Worm (Caenorhabditis elegans): ENCODE data around the gene T04F8.3.

The T04F8.3 gene

ce11 chrX:11627013-11627412 lies 31.4 kb upstream of the T04F8.3 start, which contains the start of gene twk-44:
TSS of gene twk-44 (minus strand) at chrX:11627113.
- TF ChIP-seq T26A8.4 (GFP tag; IDR thresholded peaks at IDR 0.05) (no peak), unc-62 (GFP tag; optimal IDR thresholded peaks at IDR 0.05 in 1 of 2) (peak in 1 of 2 experiments; percentile 9), unc-62 (tag; optimal IDR thresholded peaks at IDR 0.05) (no peak)

- no peak for TF ChIP-seq fos-1 (tag; optimal IDR thresholded peaks at IDR 0.05)
- no peak for TF ChIP-seq nhr-11 (tag; optimal IDR thresholded peaks at IDR 0.05)
- no peak for TF ChIP-seq dve-1 (tag; optimal IDR thresholded peaks at IDR 0.05; ENCODE audit: insufficient read depth)
- TF ChIP-seq F49E8.2 (tag; optimal IDR thresholded peaks at IDR 0.05; ENCODE audit: borderline replicate concordance): no peak
- no peak for TF ChIP-seq ceh-20 (GFP tag; IDR thresholded peaks at IDR 0.05)
- no peak for TF ChIP-seq lin-38 (GFP tag; IDR thresholded peaks at IDR 0.05)
- no peak for TF ChIP-seq arid-1 (GFP tag; conservative IDR thresholded peaks at IDR 0.05)
- no peak for TF ChIP-seq lin-1 (GFP tag; IDR thresholded peaks at IDR 0.05)
- TF ChIP-seq Y75B8A.6 (GFP tag; IDR thresholded peaks at IDR 0.05): no peak
- TF ChIP-seq unc-39 (tag; optimal IDR thresholded peaks at IDR 0.05): no peak
- no peak for TF ChIP-seq Y105C5A.15 (GFP tag; IDR thresholded peaks at IDR 0.05)
Observed at ce11 chrX:11628580-11628979, 29.9 kb upstream of the T04F8.3 start, which contains the start of gene spp-30. TSS of gene spp-30 (minus strand) at chrX:11628680.

DNA sequence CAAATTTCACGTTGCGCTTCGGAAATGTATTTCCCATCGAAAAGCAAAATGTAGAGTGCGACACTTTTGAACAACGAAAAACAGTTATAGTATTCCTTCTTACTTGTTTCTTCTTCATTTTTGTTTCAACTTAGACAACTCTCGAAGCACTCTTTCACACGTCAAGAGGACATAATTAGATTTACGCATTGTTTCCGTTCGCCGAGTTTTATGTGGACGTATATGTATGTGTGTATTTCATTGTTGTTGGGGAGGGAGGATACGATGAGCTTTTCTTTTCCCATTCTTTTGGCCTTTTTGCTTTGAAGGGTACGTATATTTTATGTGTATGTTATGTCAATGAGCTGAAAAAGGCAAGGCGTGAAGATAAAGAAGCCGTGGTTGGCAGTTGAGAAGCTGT lies 27.9 kb upstream of the T04F8.3 start:
- peak; percentile 30 for TF ChIP-seq aha-1 (tag)
- no peak for TF ChIP-seq lim-7 (GFP tag; IDR thresholded peaks at IDR 0.05)
- TF ChIP-seq lir-3 (tag; optimal IDR thresholded peaks at IDR 0.05): no peak
- no peak for TF ChIP-seq lin-39 (tag; optimal IDR thresholded peaks at IDR 0.05)
- no peak for TF ChIP-seq lin-29 (GFP tag; IDR thresholded peaks at IDR 0.05)
- 0 out of 2 replicates have a peak, but pooled peaks have one; percentile 23 for TF ChIP-seq ctbp-1 (GFP tag; IDR thresholded peaks at IDR 0.05)
- TF ChIP-seq hmg-1.1 (GFP tag; IDR thresholded peaks at IDR 0.05): 0 out of 2 replicates have a peak, but pooled peaks have one; percentile 24
- no peak for TF ChIP-seq ZK546.5 (tag; optimal IDR thresholded peaks at IDR 0.05)
- no peak for TF ChIP-seq ceh-32 (tag; optimal IDR thresholded peaks at IDR 0.05; ENCODE audit: poor library complexity)
- no peak for TF ChIP-seq saeg-2 (GFP tag; IDR thresholded peaks at IDR 0.05)
- no peak for TF ChIP-seq Y48G9A.11 (GFP tag; IDR thresholded peaks at IDR 0.05)

ce11 chrX:11632107-11632506 lies 26.3 kb upstream of the T04F8.3 start, which contains the start of gene sto-6:
TSS of gene sto-6 (plus strand) at chrX:11632407.
- no peak for TF ChIP-seq F44E2.7 (GFP tag; IDR thresholded peaks at IDR 0.05)

- TF ChIP-seq ces-1 (GFP tag; optimal IDR thresholded peaks at IDR 0.05) (peak; percentile 62), ama-1 (optimal IDR thresholded peaks at IDR 0.05) (no peak), fkh-10 (GFP tag; optimal IDR thresholded peaks at IDR 0.05) (peak; percentile 14)
Observed at ce11 chrX:11633278-11633677, 25.2 kb upstream of the T04F8.3 start.

DNA sequence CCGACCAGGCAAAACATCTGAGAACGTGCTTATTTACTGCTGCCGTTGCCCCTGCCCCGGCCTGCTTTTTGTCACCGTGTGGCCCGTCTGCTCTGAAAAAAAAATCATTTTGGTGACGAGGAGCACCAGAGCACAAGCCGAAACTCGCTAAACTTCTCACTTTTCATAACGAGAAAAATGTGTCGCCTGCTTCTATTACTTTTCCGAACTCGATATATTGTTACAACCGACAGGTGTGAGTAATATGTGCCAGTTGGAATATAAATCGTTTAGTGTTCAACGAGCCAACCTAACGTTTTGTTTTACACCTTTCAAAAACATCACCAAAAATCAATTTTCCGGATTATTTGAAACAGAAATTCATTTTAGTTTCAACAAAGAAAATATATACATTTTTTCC lies 20.7 kb upstream of the T04F8.3 start:
- TF ChIP-seq aha-1 (tag) (peak; percentile 21), nhr-42 (GFP tag; IDR thresholded peaks at IDR 0.05) (0 out of 2 replicates have a peak, but pooled peaks have one; percentile 18), mxl-3 (GFP tag; optimal IDR thresholded peaks at IDR 0.05) (no peak), unc-62 (GFP tag; optimal IDR thresholded peaks at IDR 0.05 in 1 of 2) (peak in 1 of 2 experiments; percentile 53), unc-62 (tag; optimal IDR thresholded peaks at IDR 0.05) (no peak)

DNA sequence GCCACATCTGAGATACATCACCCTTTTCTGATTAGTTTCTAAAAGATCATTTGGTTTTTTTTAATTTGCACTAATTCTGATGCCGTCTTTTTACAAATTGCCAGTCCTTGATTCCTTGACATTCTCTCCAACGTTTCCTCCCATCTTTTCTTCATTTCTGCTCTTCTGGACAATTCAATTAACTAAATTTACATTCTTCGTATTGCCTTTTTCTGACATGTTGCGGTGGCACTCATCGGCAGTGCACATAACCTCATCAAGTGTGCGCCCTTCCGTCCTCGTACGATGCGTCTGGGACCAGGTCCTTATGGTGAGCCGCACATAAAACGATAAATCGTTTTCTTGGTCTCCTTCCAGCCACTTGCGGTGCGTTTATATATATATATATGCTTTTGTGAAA lies 19.4 kb upstream of the T04F8.3 start:
- TF ChIP-seq spr-1 (tag; optimal IDR thresholded peaks at IDR 0.05): no peak
- TF ChIP-seq cey-2 (tag; optimal IDR thresholded peaks at IDR 0.05; ENCODE audit: borderline replicate concordance, insufficient read depth): no peak
- no peak for TF ChIP-seq nhr-28 (tag; optimal IDR thresholded peaks at IDR 0.05)
- TF ChIP-seq egl-27 (tag; optimal IDR thresholded peaks at IDR 0.05): no peak
- TF ChIP-seq skn-1 (tag; optimal IDR thresholded peaks at IDR 0.05): no peak
- TF ChIP-seq nhr-76 (tag; optimal IDR thresholded peaks at IDR 0.05): no peak
- TF ChIP-seq set-16 (GFP tag; IDR thresholded peaks at IDR 0.05): no peak
- no peak for TF ChIP-seq egl-43 (GFP tag; IDR thresholded peaks at IDR 0.05)

Data from whole organism, L4 larva.